Worm (Caenorhabditis elegans): ENCODE data around the gene F52H2.5.

The F52H2.5 gene

ce11 chrX:2593703-2594102 lies 33.8 kb upstream of the F52H2.5 start, which contains the start of the genes nhr-40 and T03G6.7:
TSS of gene nhr-40 (plus strand) at chrX:2594003.
TSS of gene T03G6.7 (plus strand) at chrX:2594039.
- TF ChIP-seq egl-27 (tag; optimal IDR thresholded peaks at IDR 0.05) (no peak), sma-9 (GFP tag; optimal IDR thresholded peaks at IDR 0.05) (no peak), sma-9 (tag; optimal IDR thresholded peaks at IDR 0.05) (no peak), Y55F3AM.14 (GFP tag; optimal IDR thresholded peaks at IDR 0.05) (no peak), ztf-11 (tag; optimal IDR thresholded peaks at IDR 0.05) (no peak), elt-1 (tag; optimal IDR thresholded peaks at IDR 0.05) (no peak), lin-11 (tag; optimal IDR thresholded peaks at IDR 0.05) (no peak), elt-3 (tag; optimal IDR thresholded peaks at IDR 0.05) (no peak), ztf-4 (tag; optimal IDR thresholded peaks at IDR 0.05) (no peak), snpc-4 (tag; optimal IDR thresholded peaks at IDR 0.05) (no peak), R02D3.7 (tag; optimal IDR thresholded peaks at IDR 0.05) (no peak), nhr-11 (tag; optimal IDR thresholded peaks at IDR 0.05) (no peak), ama-1 (optimal IDR thresholded peaks at IDR 0.05) (no peak)

- TF ChIP-seq nhr-10 (tag; optimal IDR thresholded peaks at IDR 0.05) (no peak), sem-4 (tag; optimal IDR thresholded peaks at IDR 0.05) (no peak), nhr-11 (tag; optimal IDR thresholded peaks at IDR 0.05) (no peak), unc-62 (GFP tag; optimal IDR thresholded peaks at IDR 0.05) (no peak), egl-27 (tag; optimal IDR thresholded peaks at IDR 0.05) (no peak), blmp-1 (tag; optimal IDR thresholded peaks at IDR 0.05; ENCODE audit: insufficient read depth) (no peak), lin-39 (tag; optimal IDR thresholded peaks at IDR 0.05) (no peak), elt-1 (tag; optimal IDR thresholded peaks at IDR 0.05) (no peak), F13H6.1 (tag; optimal IDR thresholded peaks at IDR 0.05) (no peak), R02D3.7 (tag; optimal IDR thresholded peaks at IDR 0.05) (no peak), dmd-4 (tag; optimal IDR thresholded peaks at IDR 0.05) (no peak), ama-1 (optimal IDR thresholded peaks at IDR 0.05) (peak; percentile 70), elt-3 (tag; optimal IDR thresholded peaks at IDR 0.05) (no peak), nhr-129 (tag; optimal IDR thresholded peaks at IDR 0.05) (peak; percentile 27), mbf-1 (tag; optimal IDR thresholded peaks at IDR 0.05) (no peak), nhr-21 (tag; optimal IDR thresholded peaks at IDR 0.05) (no peak), crh-2 (tag; optimal IDR thresholded peaks at IDR 0.05) (peak; percentile 28), ztf-1 (GFP tag; conservative IDR thresholded peaks at IDR 0.05) (no peak), sma-3 (GFP tag; optimal IDR thresholded peaks at IDR 0.05) (no peak), nhr-23 (tag; optimal IDR thresholded peaks at IDR 0.05) (no peak), ztf-4 (tag; optimal IDR thresholded peaks at IDR 0.05) (no peak), lsy-2 (tag; optimal IDR thresholded peaks at IDR 0.05) (no peak), Y55F3AM.14 (GFP tag; optimal IDR thresholded peaks at IDR 0.05) (no peak), aly-2 (tag; optimal IDR thresholded peaks at IDR 0.05) (no peak), ceh-82 (tag; optimal IDR thresholded peaks at IDR 0.05) (no peak), sma-9 (GFP tag; optimal IDR thresholded peaks at IDR 0.05) (peak; percentile 23), sma-9 (tag; optimal IDR thresholded peaks at IDR 0.05) (no peak)
These were observed 32.9 kb upstream of the F52H2.5 start for ce11 chrX:2592670-2593280.

- no peak for TF ChIP-seq R02D3.7 (tag; optimal IDR thresholded peaks at IDR 0.05)
- TF ChIP-seq sma-3 (GFP tag; optimal IDR thresholded peaks at IDR 0.05), result peak; percentile 65
- no peak for TF ChIP-seq nhr-23 (tag; optimal IDR thresholded peaks at IDR 0.05)
- peak; percentile 8 for TF ChIP-seq fos-1 (tag; optimal IDR thresholded peaks at IDR 0.05)
- TF ChIP-seq elt-3 (tag; optimal IDR thresholded peaks at IDR 0.05), result no peak
- TF ChIP-seq nhr-11 (tag; optimal IDR thresholded peaks at IDR 0.05), result no peak
- TF ChIP-seq Y55F3AM.14 (GFP tag; optimal IDR thresholded peaks at IDR 0.05), result no peak
- TF ChIP-seq mdl-1 (tag; optimal IDR thresholded peaks at IDR 0.05), result no peak
- TF ChIP-seq ztf-4 (tag; optimal IDR thresholded peaks at IDR 0.05), result no peak
- no peak for TF ChIP-seq mab-5 (tag; optimal IDR thresholded peaks at IDR 0.05)
- TF ChIP-seq peb-1 (tag; optimal IDR thresholded peaks at IDR 0.05), result no peak
- TF ChIP-seq lin-11 (tag; optimal IDR thresholded peaks at IDR 0.05), result no peak
- TF ChIP-seq gmeb-1 (tag; optimal IDR thresholded peaks at IDR 0.05), result no peak
- no peak for TF ChIP-seq crh-2 (tag; optimal IDR thresholded peaks at IDR 0.05)
- no peak for TF ChIP-seq mbf-1 (tag; optimal IDR thresholded peaks at IDR 0.05)
- TF ChIP-seq ama-1 (optimal IDR thresholded peaks at IDR 0.05), result no peak
- TF ChIP-seq nhr-237 (tag; optimal IDR thresholded peaks at IDR 0.05), result no peak
- no peak for TF ChIP-seq skn-1 (tag; optimal IDR thresholded peaks at IDR 0.05)
- no peak for TF ChIP-seq unc-62 (GFP tag; optimal IDR thresholded peaks at IDR 0.05)
- no peak for TF ChIP-seq sem-4 (tag; optimal IDR thresholded peaks at IDR 0.05)
- peak; percentile 88 for TF ChIP-seq nhr-25 (tag; optimal IDR thresholded peaks at IDR 0.05)
- TF ChIP-seq snpc-4 (tag; optimal IDR thresholded peaks at IDR 0.05), result peak; percentile 23
- TF ChIP-seq sma-9 (GFP tag; optimal IDR thresholded peaks at IDR 0.05), result peak; percentile 84
- no peak for TF ChIP-seq sma-9 (tag; optimal IDR thresholded peaks at IDR 0.05)
- TF ChIP-seq ceh-16 (tag; optimal IDR thresholded peaks at IDR 0.05), result peak; percentile 82
- TF ChIP-seq nhr-129 (tag; optimal IDR thresholded peaks at IDR 0.05), result peak; percentile 61
- TF ChIP-seq ZK546.5 (tag; optimal IDR thresholded peaks at IDR 0.05), result no peak
- TF ChIP-seq nhr-21 (tag; optimal IDR thresholded peaks at IDR 0.05), result peak; percentile 43
- TF ChIP-seq nhr-12 (tag; optimal IDR thresholded peaks at IDR 0.05), result no peak
- TF ChIP-seq nhr-77 (tag; optimal IDR thresholded peaks at IDR 0.05), result no peak
- peak; percentile 37 for TF ChIP-seq nhr-6 (tag; optimal IDR thresholded peaks at IDR 0.05)
- TF ChIP-seq unc-39 (tag; optimal IDR thresholded peaks at IDR 0.05), result no peak
- TF ChIP-seq aly-2 (tag; optimal IDR thresholded peaks at IDR 0.05), result no peak
- TF ChIP-seq zag-1 (tag; optimal IDR thresholded peaks at IDR 0.05), result no peak
- TF ChIP-seq blmp-1 (tag; optimal IDR thresholded peaks at IDR 0.05; ENCODE audit: insufficient read depth), result peak; percentile 90
- TF ChIP-seq dmd-4 (tag; optimal IDR thresholded peaks at IDR 0.05), result no peak
- TF ChIP-seq egl-27 (tag; optimal IDR thresholded peaks at IDR 0.05), result peak; percentile 18
- TF ChIP-seq ztf-11 (tag; optimal IDR thresholded peaks at IDR 0.05), result no peak
- TF ChIP-seq lin-39 (tag; optimal IDR thresholded peaks at IDR 0.05), result no peak
These were observed 31.7 kb upstream of the F52H2.5 start for ce11 chrX:2591586-2592000.

Data from whole organism, L2 larva.